Fruit fly (Drosophila melanogaster) whole organism, prepupa: ENCODE measurements around the gene Piezo.

Experiments used
- Blimp-1 ChIP-seq: fragments of 200-800 bp; sonication (Bioruptor generic); optimal IDR thresholded peaks from 3 replicates; lab custom pipeline; 2017; ENCODE audit warnings: missing biosample characterization, missing genetic modification characterization, mild to moderate bottlenecking, moderate library complexity, missing genetic modification reagents
- CG10631 ChIP-seq: fragments of 200-800 bp; sonication (Bioruptor generic); optimal IDR thresholded peaks from 2 replicates; lab custom pipeline; 2016; ENCODE audit warnings: missing biosample characterization, missing genetic modification characterization
- CG10669 ChIP-seq: fragments of 200-800 bp; sonication (Bioruptor generic); optimal IDR thresholded peaks from 3 replicates; lab custom pipeline; 2018; ENCODE audit warnings: missing biosample characterization, mild to moderate bottlenecking, missing genetic modification characterization, moderate library complexity
- CG11902 ChIP-seq: fragments of 200-800 bp; sonication (Bioruptor generic); optimal IDR thresholded peaks from 3 replicates; lab custom pipeline; 2016; ENCODE audit warnings: missing biosample characterization, missing genetic modification characterization
- CG15336 ChIP-seq: fragments of 200-800 bp; sonication (Bioruptor generic); IDR thresholded peaks from 2 replicates; pipeline ENCODE4 v1.3.6; 2022; ENCODE audit warnings: missing biosample characterization, missing genetic modification characterization
- CG1621 ChIP-seq: fragments of 200-800 bp; sonication (Bioruptor generic); optimal IDR thresholded peaks from 3 replicates; lab custom pipeline; 2018; ENCODE audit warnings: missing biosample characterization, mild to moderate bottlenecking, missing genetic modification characterization
- CG16779 ChIP-seq: fragments of 200-800 bp; sonication (Bioruptor generic); optimal IDR thresholded peaks from 3 replicates; lab custom pipeline; 2017; ENCODE audit warnings: missing biosample characterization, mild to moderate bottlenecking, missing genetic modification characterization
- CG31627 ChIP-seq: fragments of 200-800 bp; sonication (Bioruptor generic); optimal IDR thresholded peaks from 3 replicates; lab custom pipeline; 2016; ENCODE audit warnings: missing biosample characterization, missing genetic modification characterization
- CG32006 ChIP-seq: fragments of 200-800 bp; sonication (Bioruptor generic); optimal IDR thresholded peaks from 3 replicates; lab custom pipeline; 2017; ENCODE audit warnings: missing biosample characterization, mild to moderate bottlenecking, missing genetic modification characterization
- CG34406 ChIP-seq: fragments of 200-800 bp; sonication (Bioruptor generic); optimal IDR thresholded peaks from 3 replicates; lab custom pipeline; 2016; ENCODE audit warnings: missing biosample characterization, missing genetic modification characterization
- CG3919 ChIP-seq: fragments of 200-800 bp; sonication (Bioruptor generic); optimal IDR thresholded peaks from 3 replicates; lab custom pipeline; 2016; ENCODE audit warnings: missing biosample characterization, missing genetic modification characterization
- CG4318 ChIP-seq: fragments of 200-800 bp; sonication (Bioruptor generic); optimal IDR thresholded peaks from 3 replicates; lab custom pipeline; 2017; ENCODE audit warnings: missing biosample characterization, mild to moderate bottlenecking, missing genetic modification characterization
- CG6163 ChIP-seq: fragments of 200-800 bp; sonication (Bioruptor generic); IDR thresholded peaks from 3 replicates; pipeline ENCODE4 v1.3.6; 2022; ENCODE audit warnings: missing biosample characterization, missing genetic modification characterization
- CG6276 ChIP-seq: fragments of 200-800 bp; sonication (Bioruptor generic); optimal IDR thresholded peaks from 2 replicates; lab custom pipeline; 2017; ENCODE audit warnings: missing biosample characterization, mild to moderate bottlenecking, missing genetic modification characterization
- CG6792 ChIP-seq: fragments of 200-800 bp; sonication (Bioruptor generic); optimal IDR thresholded peaks from 3 replicates; lab custom pipeline; 2016; ENCODE audit warnings: missing biosample characterization, missing genetic modification characterization
- CG6808 ChIP-seq: fragments of 200-800 bp; sonication (Bioruptor generic); optimal IDR thresholded peaks from 3 replicates; lab custom pipeline; 2017; ENCODE audit warnings: missing biosample characterization, missing genetic modification characterization, mild to moderate bottlenecking, moderate library complexity, missing genetic modification reagents
- CG6854 ChIP-seq: fragments of 200-800 bp; sonication (Bioruptor generic); optimal IDR thresholded peaks from 2 replicates; lab custom pipeline; 2017; ENCODE audit warnings: missing biosample characterization, mild to moderate bottlenecking, missing genetic modification characterization
- CG8119 ChIP-seq: fragments of 200-800 bp; sonication (Bioruptor generic); IDR thresholded peaks from 3 replicates; pipeline ENCODE4 v1.3.6; 2022; ENCODE audit warnings: missing biosample characterization, missing genetic modification characterization
- CG8319 ChIP-seq: fragments of 200-800 bp; sonication (Bioruptor generic); optimal IDR thresholded peaks from 3 replicates; lab custom pipeline; 2016; ENCODE audit warnings: missing biosample characterization, missing genetic modification characterization
- CG8632 ChIP-seq: fragments of 200-800 bp; sonication (Bioruptor generic); optimal IDR thresholded peaks from 3 replicates; lab custom pipeline; 2016; ENCODE audit warnings: missing biosample characterization, missing genetic modification characterization
- CG9139 ChIP-seq: fragments of 200-800 bp; sonication (Bioruptor generic); optimal IDR thresholded peaks from 3 replicates; lab custom pipeline; 2017; ENCODE audit warnings: missing biosample characterization, mild to moderate bottlenecking, missing genetic modification characterization
- Eip78C ChIP-seq: fragments of 200-800 bp; sonication (Bioruptor generic); peaks from one replicate; lab custom pipeline; 2016; ENCODE audit warnings: missing biosample characterization, missing genetic modification characterization
- Ets21C ChIP-seq: fragments of 200-800 bp; sonication (Bioruptor generic); optimal IDR thresholded peaks from 3 replicates; lab custom pipeline; 2016; ENCODE audit warnings: missing biosample characterization, missing genetic modification characterization
- Ets96B ChIP-seq: fragments of 200-800 bp; optimal IDR thresholded peaks from 2 replicates; lab custom pipeline; 2019; ENCODE audit warnings: missing biosample characterization, mild to moderate bottlenecking, missing genetic modification characterization, moderate library complexity
- Hr38 ChIP-seq: sonication (Bioruptor generic); optimal IDR thresholded peaks from 2 replicates; lab custom pipeline; 2016; ENCODE audit warnings: missing biosample characterization, missing genetic modification characterization
- Hr4 ChIP-seq: fragments of 200-800 bp; sonication (Bioruptor generic); optimal IDR thresholded peaks from 3 replicates; lab custom pipeline; 2016; ENCODE audit warnings: missing biosample characterization, missing genetic modification characterization
- Lpt ChIP-seq: fragments of 200-800 bp; sonication (Bioruptor generic); optimal IDR thresholded peaks from 3 replicates; lab custom pipeline; 2016; ENCODE audit warnings: missing biosample characterization, missing genetic modification characterization
- OdsH ChIP-seq: fragments of 200-800 bp; sonication (Bioruptor generic); optimal IDR thresholded peaks from 3 replicates; lab custom pipeline; 2016; ENCODE audit warnings: missing biosample characterization, missing genetic modification characterization
- Smox ChIP-seq: fragments of 200-800 bp; sonication (Bioruptor generic); optimal IDR thresholded peaks from 3 replicates; lab custom pipeline; 2016; ENCODE audit warnings: missing biosample characterization, missing genetic modification characterization
- Sox102F ChIP-seq: fragments of 200-800 bp; sonication (Bioruptor generic); optimal IDR thresholded peaks from 2 replicates; lab custom pipeline; 2016; ENCODE audit warnings: missing biosample characterization, mild to moderate bottlenecking, missing genetic modification characterization
- Sox14 ChIP-seq: fragments of 200-800 bp; sonication (Bioruptor generic); optimal IDR thresholded peaks from 3 replicates; lab custom pipeline; 2016; ENCODE audit warnings: missing biosample characterization, missing genetic modification characterization
- Sox15 ChIP-seq: fragments of 200-800 bp; sonication (Bioruptor generic); optimal IDR thresholded peaks from 3 replicates; lab custom pipeline; 2016; ENCODE audit warnings: missing biosample characterization, missing genetic modification characterization
- achi ChIP-seq: fragments of 200-800 bp; sonication (Bioruptor generic); optimal IDR thresholded peaks from 3 replicates; lab custom pipeline; 2016; ENCODE audit warnings: missing biosample characterization, missing genetic modification characterization
- acj6 ChIP-seq: fragments of 200-800 bp; sonication (Bioruptor generic); optimal IDR thresholded peaks from 3 replicates; lab custom pipeline; 2016; ENCODE audit warnings: missing biosample characterization, missing genetic modification characterization
- cyc ChIP-seq: fragments of 200-800 bp; sonication (Bioruptor generic); optimal IDR thresholded peaks from 3 replicates; lab custom pipeline; 2016; ENCODE audit warnings: missing biosample characterization, missing genetic modification characterization
- dac ChIP-seq: fragments of 200-800 bp; sonication (Bioruptor generic); optimal IDR thresholded peaks from 2 replicates; lab custom pipeline; 2017; ENCODE audit warnings: missing biosample characterization, mild to moderate bottlenecking, missing genetic modification characterization
- dsx ChIP-seq: fragments of 200-800 bp; optimal IDR thresholded peaks from 3 replicates; lab custom pipeline; 2019; ENCODE audit warnings: missing biosample characterization, mild to moderate bottlenecking, missing genetic modification characterization, moderate library complexity; ENCODE audit not compliant: poor library complexity, severe bottlenecking
- fd59A ChIP-seq: fragments of 200-800 bp; sonication (Bioruptor generic); optimal IDR thresholded peaks from 2 replicates; lab custom pipeline; 2017; ENCODE audit warnings: missing biosample characterization, mild to moderate bottlenecking, missing genetic modification characterization, missing genetic modification reagents
- fd85E ChIP-seq: fragments of 200-800 bp; sonication (Bioruptor generic); optimal IDR thresholded peaks from 3 replicates; lab custom pipeline; 2016; ENCODE audit warnings: missing biosample characterization, missing genetic modification characterization
- fkh ChIP-seq: fragments of 200-800 bp; sonication (Bioruptor generic); optimal IDR thresholded peaks from 3 replicates; lab custom pipeline; 2017; ENCODE audit warnings: missing biosample characterization, mild to moderate bottlenecking, missing genetic modification characterization, moderate library complexity
- net ChIP-seq: fragments of 200-800 bp; sonication (Bioruptor generic); optimal IDR thresholded peaks from 3 replicates; lab custom pipeline; 2016; ENCODE audit warnings: missing biosample characterization, missing genetic modification characterization
- salr ChIP-seq, 2 experiments: fragments of 200-800 bp; sonication (Bioruptor generic); optimal IDR thresholded peaks; 3 replicates each; lab custom pipeline; 2016 to 2018; ENCODE audit warnings: missing biosample characterization in 2 of 2, missing genetic modification characterization in 2 of 2, mild to moderate bottlenecking in 1 of 2
- ss ChIP-seq, 2 experiments: fragments of 200-800 bp; sonication (Bioruptor generic); optimal IDR thresholded peaks; 2 replicates in 1 of 2; 3 replicates in 1 of 2; lab custom pipeline; 2017 to 2018; ENCODE audit warnings: mild to moderate bottlenecking in 2 of 2, missing biosample characterization in 2 of 2, missing genetic modification characterization in 2 of 2, moderate library complexity in 1 of 2
- svp ChIP-seq: fragments of 200-800 bp; sonication (Bioruptor generic); peaks from one replicate; lab custom pipeline; 2016; ENCODE audit warnings: missing biosample characterization, missing genetic modification characterization
- vri ChIP-seq: fragments of 200-800 bp; sonication (Bioruptor generic); optimal IDR thresholded peaks from 3 replicates; lab custom pipeline; 2016; ENCODE audit warnings: missing biosample characterization, mild to moderate bottlenecking, missing genetic modification characterization

Gene Piezo

DNA sequence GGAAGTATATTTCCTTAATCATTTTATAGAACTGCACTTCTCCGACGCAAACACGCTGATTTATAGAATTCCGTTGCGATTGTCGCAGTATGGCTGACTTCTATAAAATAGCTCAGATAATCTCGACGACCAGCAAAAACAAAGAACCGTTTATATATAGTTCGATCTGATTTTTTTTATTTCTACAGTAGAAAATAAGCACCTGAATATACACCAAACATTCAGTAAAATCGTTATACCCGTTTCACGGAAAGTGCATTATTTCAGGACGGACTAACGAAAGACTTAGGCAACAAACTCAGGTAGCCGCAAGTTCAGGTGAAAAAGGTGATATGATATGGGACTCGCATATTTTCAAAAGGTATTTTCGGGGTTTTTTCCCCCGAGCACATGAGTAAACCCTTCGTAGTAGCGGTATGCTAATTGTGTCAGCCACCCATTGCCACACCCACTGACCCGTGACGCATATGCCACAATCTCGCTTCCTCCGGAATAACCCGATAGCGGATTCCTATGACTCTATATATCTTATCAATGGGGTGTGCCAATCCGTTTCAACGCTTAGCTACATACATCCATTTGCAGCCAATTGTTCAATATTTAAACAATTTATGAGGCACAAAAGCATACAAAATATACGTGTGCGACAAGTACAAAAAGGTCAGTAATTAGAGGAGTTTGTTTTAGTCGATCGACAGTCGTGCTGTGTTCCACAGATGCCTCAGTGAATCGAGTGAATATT, 17.6 kb upstream of the Piezo start, which contains the start of the genes CG42763 and CG43394:
Gene CG42763, minus strand, starts transcription at position 41 of the 742 bp plus-strand sequence.
Gene CG43394, plus strand, starts transcription at position 692 of the 742 bp plus-strand sequence.
- TF ChIP-seq CG6792 (GFP tag; lab: Kevin White, UChicago) (no peak), CG8119 (0 out of 3 replicates have a peak, but pooled peaks have one; percentile 12), CG16779 (tag; lab: Kevin White, UChicago) (no peak), Smox (no peak), CG15336 (GFP tag; lab: Robert Waterston, UW) (0 out of 2 replicates have a peak, but pooled peaks have one; percentile 7)

- TF ChIP-seq fkh (GFP tag; lab: Kevin White, UChicago) (no peak), Hr38 (GFP tag; lab: Kevin White, UChicago) (no peak), salr (GFP tag; optimal IDR thresholded peaks at IDR 0.05; lab: Kevin White, UChicago) (no peak), CG6276 (GFP tag; lab: Kevin White, UChicago) (peak; percentile 46), fd85E (no peak), Sox15 (no peak), acj6 (GFP tag; lab: Kevin White, UChicago) (no peak), CG4318 (no peak), cyc (GFP tag; lab: Kevin White, UChicago) (no peak), fd59A (GFP tag; lab: Kevin White, UChicago) (no peak), Eip78C (peak; percentile 47), achi (GFP tag; lab: Kevin White, UChicago) (no peak), CG1621 (no peak), CG16779 (tag; lab: Kevin White, UChicago) (no peak), dac (GFP tag; lab: Kevin White, UChicago) (no peak), Hr4 (GFP tag; lab: Kevin White, UChicago) (peak; percentile 32), CG11902 (no peak), Lpt (no peak), Ets96B (tag; lab: Kevin White, UChicago) (no peak), CG8119 (no peak), CG10631 (GFP tag; lab: Kevin White, UChicago) (no peak), CG8319 (no peak), CG8632 (no peak), CG31627 (GFP tag; lab: Kevin White, UChicago) (no peak), CG6163 (GFP tag; lab: Robert Waterston, UW) (no peak), svp (no peak), Sox102F (GFP tag; lab: Kevin White, UChicago) (no peak), CG3919 (GFP tag; lab: Kevin White, UChicago) (no peak), CG32006 (peak; percentile 56), Sox14 (GFP tag; lab: Kevin White, UChicago) (peak; percentile 6), CG34406 (GFP tag; lab: Kevin White, UChicago) (no peak), Ets21C (GFP tag; lab: Kevin White, UChicago) (no peak)
- TF ChIP-seq, all 60 proteins: peak for 5
Measured at dm6 chr2L:8146994-8147661, 15.7 kb upstream of the Piezo start, which contains the start of gene CG31606. Gene CG31606, plus strand, starts transcription at chr2L:8147611.

DNA sequence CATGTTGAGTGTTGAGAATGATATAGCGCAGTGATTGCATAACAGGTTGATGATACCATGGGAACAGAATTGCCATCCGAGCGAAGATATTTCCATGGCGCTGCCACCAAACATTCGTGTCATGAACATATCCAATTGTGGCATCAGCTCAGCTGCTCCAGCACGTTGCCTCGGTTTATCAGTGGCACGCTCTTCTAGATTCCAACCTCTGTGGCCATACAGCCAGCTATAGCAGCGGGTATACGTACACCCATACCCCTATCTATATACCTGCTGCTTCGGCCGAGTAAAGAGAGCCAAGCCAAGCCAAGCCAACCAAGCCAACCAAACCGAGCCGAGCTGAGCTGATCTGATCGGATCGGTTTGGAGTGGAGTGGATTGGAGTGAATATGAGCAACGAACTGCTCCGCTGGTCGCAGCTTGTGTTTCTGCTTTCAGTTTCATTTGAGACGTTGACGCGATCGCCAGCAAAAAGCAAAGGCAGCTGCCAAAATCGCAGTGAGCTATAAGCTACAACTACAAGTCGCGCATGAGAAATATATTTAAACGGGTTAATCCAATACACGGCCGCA, 14.3 kb upstream of the Piezo start:
- TF ChIP-seq CG8319, result no peak
- TF ChIP-seq CG10669 (GFP tag; lab: Kevin White, UChicago), result no peak
- TF ChIP-seq OdsH (GFP tag; lab: Kevin White, UChicago), result no peak
- TF ChIP-seq CG31627 (GFP tag; lab: Kevin White, UChicago), result no peak
- TF ChIP-seq CG9139 (GFP tag; lab: Kevin White, UChicago), result peak; percentile 39
- TF ChIP-seq vri (GFP tag; lab: Kevin White, UChicago), result peak; percentile 36
- peak; percentile 17 for TF ChIP-seq dsx (GFP tag; lab: Kevin White, UChicago)
- peak; percentile 48; the same call in 2 of the 3 replicates for TF ChIP-seq CG6163 (GFP tag; lab: Robert Waterston, UW)
- peak; percentile 44 to 59 for TF ChIP-seq ss (GFP tag; optimal IDR thresholded peaks at IDR 0.05; lab: Kevin White, UChicago)
- no peak for TF ChIP-seq fd85E
- TF ChIP-seq CG8632, result no peak
- TF ChIP-seq Blimp-1 (GFP tag; lab: Kevin White, UChicago), result peak; percentile 91
- TF ChIP-seq CG6854 (GFP tag; lab: Kevin White, UChicago), result peak; percentile 40
- TF ChIP-seq acj6 (GFP tag; lab: Kevin White, UChicago), result no peak
- peak; percentile 8; the same call in 1 of the 2 replicates for TF ChIP-seq CG15336 (GFP tag; lab: Robert Waterston, UW)
- TF ChIP-seq net (GFP tag; lab: Kevin White, UChicago), result peak; percentile 29
- no peak for TF ChIP-seq CG6808
- peak; percentile 29 for TF ChIP-seq Eip78C
